Fruit fly (Drosophila melanogaster) Kc167 (cell line): ENCODE measurements around the gene Cpsf73.

Source experiments
- Sin3A ChIP-seq: fragments of >200 bp; optimal IDR thresholded peaks from 2 replicates; lab custom pipeline; 2018; ENCODE audit warnings: missing external identifiers
- insv ChIP-seq: fragments of >200 bp; optimal IDR thresholded peaks from 3 replicates; lab custom pipeline; 2018; ENCODE audit warnings: missing external identifiers
- psq ChIP-seq: fragments of >200 bp; optimal IDR thresholded peaks from 2 replicates; lab custom pipeline; 2017; ENCODE audit warnings: missing external identifiers
- ttk ChIP-seq: sonication (Bioruptor generic); optimal IDR thresholded peaks from 2 replicates; lab custom pipeline; 2017; ENCODE audit warnings: missing external identifiers

dm6 chr3R:18641242-18641757 lies 22.1 kb downstream of the Cpsf73 start, which contains the start of gene CG14301:
- TF ChIP-seq psq (lab: Kevin White, UChicago) (no peak), ttk (lab: Kevin White, UChicago) (no peak), Sin3A (no peak), insv (lab: Kevin White, UChicago) (no peak)
